Worm (Caenorhabditis elegans): Measurements from ENCODE around the gene C33D9.8.

Gene C33D9.8

DNA sequence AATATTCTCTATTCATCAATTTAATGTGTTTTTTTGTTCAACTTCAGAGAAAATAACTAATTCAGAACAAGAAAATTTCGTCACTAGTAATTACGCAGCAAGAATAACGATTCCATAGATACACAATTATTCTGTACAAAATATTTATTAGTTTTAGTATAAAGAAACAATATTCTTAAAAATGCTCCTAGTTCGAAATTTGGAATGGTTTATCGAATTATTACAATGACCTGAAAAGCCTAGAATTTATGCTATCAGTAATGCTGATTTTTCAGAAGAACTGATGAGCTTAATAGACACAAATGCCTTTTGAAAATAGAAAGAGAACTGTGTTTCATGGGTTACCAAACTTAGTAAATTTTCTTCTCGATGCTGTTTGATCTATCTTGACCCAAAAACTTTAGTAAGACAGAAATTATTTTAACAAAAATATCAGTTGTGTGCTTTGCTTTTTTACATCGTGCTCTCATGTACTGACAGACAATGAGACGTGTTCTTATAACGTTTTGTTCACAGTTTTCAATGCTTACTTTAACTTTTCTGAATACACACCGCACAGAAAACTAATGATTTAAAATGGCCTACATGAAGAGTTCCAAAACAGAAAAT lies 39.5 kb upstream of the C33D9.8 start (continued):
- peak; percentile 4 for TF ChIP-seq nhr-237 (tag; optimal IDR thresholded peaks at IDR 0.05)
- TF ChIP-seq zip-2 (tag; optimal IDR thresholded peaks at IDR 0.05), result no peak
- no peak for TF ChIP-seq tag-97 (GFP tag; IDR thresholded peaks at IDR 0.05)
- TF ChIP-seq egl-43 (GFP tag; IDR thresholded peaks at IDR 0.05), result no peak
- TF ChIP-seq zfp-3 (GFP tag; conservative IDR thresholded peaks at IDR 0.05), result no peak
- TF ChIP-seq lin-15B (tag; optimal IDR thresholded peaks at IDR 0.05), result no peak
- no peak for TF ChIP-seq set-16 (GFP tag; IDR thresholded peaks at IDR 0.05)

DNA sequence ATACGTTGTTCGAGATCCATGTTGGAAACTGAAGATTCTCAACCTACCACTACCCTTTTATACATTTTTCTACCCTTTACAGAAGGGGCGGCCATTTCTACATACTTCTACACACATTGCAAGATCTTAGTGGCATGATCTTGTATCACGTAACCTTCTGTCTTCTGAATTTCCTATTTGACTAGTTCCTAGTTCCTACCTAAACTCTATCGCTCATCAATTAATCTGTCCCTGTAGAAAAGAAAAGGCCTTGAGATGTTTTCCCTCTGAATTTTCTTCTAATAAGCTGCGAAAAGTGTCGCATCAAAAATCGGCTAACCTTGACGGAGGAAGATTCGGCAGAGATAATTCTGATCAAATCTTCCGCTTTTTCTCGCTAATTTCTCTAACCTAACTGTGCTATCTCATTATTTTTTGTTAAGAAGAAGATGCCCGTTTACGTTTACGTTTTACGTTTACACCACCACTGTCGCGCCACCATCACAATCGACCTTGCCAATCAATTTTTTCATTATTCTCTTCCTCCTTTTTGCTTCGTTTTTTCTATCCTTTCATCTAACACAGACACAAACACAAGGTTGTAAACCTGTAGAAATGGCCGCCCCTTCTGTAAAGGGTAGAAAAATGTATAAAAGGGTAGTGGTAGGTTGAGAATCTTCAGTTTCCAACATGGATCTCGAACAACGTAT lies 37.7 kb upstream of the C33D9.8 start, which contains the start of the genes col-117 and col-3:
TSS of gene col-117 (minus strand) at position 51 of the 689 bp plus-strand sequence.
TSS of gene col-3 (plus strand) at position 639 of the 689 bp plus-strand sequence.
- no peak for TF ChIP-seq ama-1 (optimal IDR thresholded peaks at IDR 0.05)
- TF ChIP-seq mxl-3 (GFP tag; optimal IDR thresholded peaks at IDR 0.05), result peak; percentile 51
- TF ChIP-seq mdl-1 (tag; optimal IDR thresholded peaks at IDR 0.05), result peak in 1 of 2 experiments; percentile 30
- TF ChIP-seq tra-1 (GFP tag; IDR thresholded peaks at IDR 0.05), result no peak
- TF ChIP-seq unc-62 (GFP tag; optimal IDR thresholded peaks at IDR 0.05 in 1 of 2), result peak in 1 of 2 experiments; percentile 2
- TF ChIP-seq unc-62 (tag; optimal IDR thresholded peaks at IDR 0.05), result no peak
- TF ChIP-seq daf-19 (GFP tag; conservative IDR thresholded peaks at IDR 0.05), result no peak
- peak; percentile 17 for TF ChIP-seq hlh-11 (tag; optimal IDR thresholded peaks at IDR 0.05)
- TF ChIP-seq nhr-237 (tag; optimal IDR thresholded peaks at IDR 0.05), result no peak
- peak in 1 of 2 experiments; percentile 10 for TF ChIP-seq lsy-2 (tag; optimal IDR thresholded peaks at IDR 0.05)
- TF ChIP-seq nhr-28 (tag; optimal IDR thresholded peaks at IDR 0.05), result peak; percentile 36

DNA sequence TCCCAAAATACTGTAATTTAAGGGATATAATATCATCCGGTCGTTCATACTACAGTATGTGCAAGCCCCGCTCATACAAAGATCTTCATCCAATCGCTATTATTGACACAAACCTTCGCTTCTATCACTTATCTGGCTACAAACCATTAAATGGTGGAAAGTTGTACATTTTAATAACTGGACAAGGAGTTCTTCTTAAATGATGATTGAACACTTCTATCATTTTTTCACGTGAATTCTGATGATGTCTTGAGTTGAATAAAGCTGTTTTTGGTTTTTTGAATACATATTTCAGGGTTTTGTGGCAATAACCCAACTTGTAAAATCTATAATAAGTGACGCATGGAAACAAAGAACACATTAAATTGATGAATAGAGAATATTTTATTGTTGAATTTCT lies 36.0 kb upstream of the C33D9.8 start:
- no peak for TF ChIP-seq jun-1 (tag; optimal IDR thresholded peaks at IDR 0.05)
- TF ChIP-seq unc-39 (tag; optimal IDR thresholded peaks at IDR 0.05), result no peak
- no peak for TF ChIP-seq spr-3 (GFP tag; optimal IDR thresholded peaks at IDR 0.05)
- TF ChIP-seq lin-1 (GFP tag; IDR thresholded peaks at IDR 0.05), result no peak
- no peak for TF ChIP-seq saeg-2 (GFP tag; IDR thresholded peaks at IDR 0.05)
- peak; percentile 88 for TF ChIP-seq T26A8.4 (GFP tag; IDR thresholded peaks at IDR 0.05)
- no peak for TF ChIP-seq snpc-4 (tag; optimal IDR thresholded peaks at IDR 0.05)
- TF ChIP-seq daf-8 (GFP tag; IDR thresholded peaks at IDR 0.05), result no peak
- TF ChIP-seq nhr-237 (tag; optimal IDR thresholded peaks at IDR 0.05), result peak; percentile 40
- TF ChIP-seq ama-1 (optimal IDR thresholded peaks at IDR 0.05), result peak; percentile 43
- no peak for TF ChIP-seq zfp-2 (tag; optimal IDR thresholded peaks at IDR 0.05)
- TF ChIP-seq fos-1 (tag; optimal IDR thresholded peaks at IDR 0.05), result no peak
- no peak for TF ChIP-seq lsy-2 (tag; optimal IDR thresholded peaks at IDR 0.05)
- peak; percentile 12 for TF ChIP-seq nhr-28 (tag; optimal IDR thresholded peaks at IDR 0.05)
- no peak for TF ChIP-seq daf-16 (GFP tag; optimal IDR thresholded peaks at IDR 0.05)
- TF ChIP-seq daf-16 (tag; optimal IDR thresholded peaks at IDR 0.05), result no peak
- no peak for TF ChIP-seq Y48G9A.11 (GFP tag; IDR thresholded peaks at IDR 0.05)
- peak; percentile 53 for TF ChIP-seq nhr-10 (tag; optimal IDR thresholded peaks at IDR 0.05)
- TF ChIP-seq duxl-1 (tag; optimal IDR thresholded peaks at IDR 0.05; ENCODE audit: poor library complexity), result no peak
- 0 out of 2 replicates have a peak, but pooled peaks have one; percentile 31 for TF ChIP-seq Y105C5A.15 (GFP tag; IDR thresholded peaks at IDR 0.05)
- TF ChIP-seq gei-8 (GFP tag; optimal IDR thresholded peaks at IDR 0.05), result no peak
- TF ChIP-seq mep-1 (tag; optimal IDR thresholded peaks at IDR 0.05), result peak; percentile 7
- TF ChIP-seq arid-1 (GFP tag; conservative IDR thresholded peaks at IDR 0.05), result no peak
- TF ChIP-seq nhr-11 (tag; optimal IDR thresholded peaks at IDR 0.05), result no peak
- no peak for TF ChIP-seq spr-1 (tag; optimal IDR thresholded peaks at IDR 0.05)
- TF ChIP-seq lin-15B (tag; optimal IDR thresholded peaks at IDR 0.05), result no peak
- TF ChIP-seq ztf-7 (tag; optimal IDR thresholded peaks at IDR 0.05), result no peak
- TF ChIP-seq pqm-1 (tag; optimal IDR thresholded peaks at IDR 0.05), result no peak
- TF ChIP-seq php-3 (GFP tag; IDR thresholded peaks at IDR 0.05), result no peak
- TF ChIP-seq dmd-8 (GFP tag; IDR thresholded peaks at IDR 0.05), result no peak
- TF ChIP-seq lin-29 (GFP tag; IDR thresholded peaks at IDR 0.05), result no peak
- TF ChIP-seq ceh-44 (GFP tag; IDR thresholded peaks at IDR 0.05), result no peak
- TF ChIP-seq dmd-9 (GFP tag; IDR thresholded peaks at IDR 0.05), result no peak
